Fruit fly (Drosophila melanogaster): ENCODE data around the gene trp.

DNA sequence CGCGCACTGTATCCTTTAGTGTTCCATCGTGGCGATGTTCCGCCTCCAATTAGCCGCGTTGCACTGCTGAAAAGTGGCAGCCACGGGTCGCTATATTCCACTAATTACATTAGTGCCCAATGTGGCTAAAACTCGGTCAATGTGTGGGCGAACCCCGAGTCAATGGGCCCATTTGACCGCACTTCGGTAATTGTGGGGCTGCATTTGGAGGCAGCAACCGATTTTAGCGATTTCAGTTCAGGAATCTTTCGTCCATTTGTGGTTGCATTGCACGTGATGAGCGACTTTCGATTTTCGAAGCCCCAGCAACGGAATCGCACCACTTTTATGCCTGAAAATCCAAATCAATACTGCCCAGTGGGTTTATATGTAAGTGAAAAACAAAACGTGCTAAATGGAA, at the start of gene trp:
- no peak for TF ChIP-seq CG8478 (optimal IDR thresholded peaks at IDR 0.05)
- no peak for TF ChIP-seq CTCF (optimal IDR thresholded peaks at IDR 0.05)

Data from S2 (cell line).